Worm (Caenorhabditis elegans) whole organism, L4 larva: Measurements from ENCODE around the gene cnc-2.

Source experiments
- mdl-1 ChIP-seq, 2 experiments: fragments of 150-350 bp in 1 of 2; sonication (generic microtip) in 1 of 2; optimal IDR thresholded peaks; 2 replicates each; lab custom pipeline; 2014 to 2017; ENCODE audit warnings: missing biosample characterization in 2 of 2, missing genetic modification characterization in 2 of 2
- nhr-11 ChIP-seq: fragments of 150-350 bp; optimal IDR thresholded peaks from 2 replicates; lab custom pipeline; 2014; ENCODE audit warnings: missing biosample characterization, missing genetic modification characterization
- nhr-6 ChIP-seq: fragments of 150-350 bp; optimal IDR thresholded peaks from 2 replicates; lab custom pipeline; 2014; ENCODE audit warnings: missing biosample characterization, missing genetic modification characterization
- snpc-4 ChIP-seq: fragments of 150-350 bp; optimal IDR thresholded peaks from 2 replicates; lab custom pipeline; 2014; ENCODE audit warnings: missing biosample characterization, missing genetic modification characterization
- ztf-11 ChIP-seq: fragments of 150-350 bp; optimal IDR thresholded peaks from 2 replicates; lab custom pipeline; 2014; ENCODE audit warnings: missing biosample characterization, missing genetic modification characterization

- TF ChIP-seq nhr-6 (tag; lab: Kevin White, UChicago) (no peak), snpc-4 (tag; lab: Kevin White, UChicago) (no peak), nhr-11 (tag; lab: Kevin White, UChicago) (no peak), ztf-11 (no peak), mdl-1 (tag; optimal IDR thresholded peaks at IDR 0.05; lab: Kevin White, UChicago) (no peak)
These were observed 35.2 kb downstream of the cnc-2 start for ce11 chrV:1414615-1415433.
